Worm (Caenorhabditis elegans): Measurements from ENCODE around the gene nhr-58.

The nhr-58 gene

ce11 chrV:532046-532445, at the start of gene nhr-58:
nhr-58 (plus strand) TSS chrV:532259.
- TF ChIP-seq Y55F3AM.14 (GFP tag; optimal IDR thresholded peaks at IDR 0.05), result no peak
- TF ChIP-seq R02D3.7 (tag; optimal IDR thresholded peaks at IDR 0.05), result no peak
- no peak for TF ChIP-seq ceh-82 (tag; optimal IDR thresholded peaks at IDR 0.05)
- TF ChIP-seq ceh-16 (tag; optimal IDR thresholded peaks at IDR 0.05), result peak; percentile 18
- TF ChIP-seq ama-1 (optimal IDR thresholded peaks at IDR 0.05), result no peak
- TF ChIP-seq mab-5 (tag; optimal IDR thresholded peaks at IDR 0.05), result no peak
- no peak for TF ChIP-seq zag-1 (tag; optimal IDR thresholded peaks at IDR 0.05)
- peak; percentile 62 for TF ChIP-seq C34F6.9 (tag; optimal IDR thresholded peaks at IDR 0.05)
- no peak for TF ChIP-seq skn-1 (tag; optimal IDR thresholded peaks at IDR 0.05)
- peak; percentile 61 for TF ChIP-seq sma-3 (GFP tag; optimal IDR thresholded peaks at IDR 0.05)
- TF ChIP-seq lin-13 (GFP tag; optimal IDR thresholded peaks at IDR 0.05), result no peak
- no peak for TF ChIP-seq nhr-23 (tag; optimal IDR thresholded peaks at IDR 0.05)
- no peak for TF ChIP-seq nhr-237 (tag; optimal IDR thresholded peaks at IDR 0.05)
- TF ChIP-seq lsy-2 (tag; optimal IDR thresholded peaks at IDR 0.05), result no peak
- TF ChIP-seq dmd-4 (tag; optimal IDR thresholded peaks at IDR 0.05), result no peak
- peak; percentile 64 for TF ChIP-seq blmp-1 (tag; optimal IDR thresholded peaks at IDR 0.05; ENCODE audit: insufficient read depth)
- no peak for TF ChIP-seq nhr-11 (tag; optimal IDR thresholded peaks at IDR 0.05)
- peak; percentile 81 for TF ChIP-seq F13H6.1 (tag; optimal IDR thresholded peaks at IDR 0.05)
- no peak for TF ChIP-seq alr-1 (tag; optimal IDR thresholded peaks at IDR 0.05)
- TF ChIP-seq unc-55 (GFP tag; optimal IDR thresholded peaks at IDR 0.05), result peak; percentile 70
- TF ChIP-seq nhr-129 (tag; optimal IDR thresholded peaks at IDR 0.05), result peak; percentile 97
- TF ChIP-seq sma-9 (GFP tag; optimal IDR thresholded peaks at IDR 0.05), result peak; percentile 99
- TF ChIP-seq sma-9 (tag; optimal IDR thresholded peaks at IDR 0.05), result peak; percentile 43
- peak; percentile 29 for TF ChIP-seq gmeb-1 (tag; optimal IDR thresholded peaks at IDR 0.05)
- TF ChIP-seq elt-1 (tag; optimal IDR thresholded peaks at IDR 0.05), result no peak
- no peak for TF ChIP-seq ztf-4 (tag; optimal IDR thresholded peaks at IDR 0.05)
- no peak for TF ChIP-seq nhr-25 (tag; optimal IDR thresholded peaks at IDR 0.05)
- TF ChIP-seq nhr-6 (tag; optimal IDR thresholded peaks at IDR 0.05), result peak; percentile 15
- TF ChIP-seq mdl-1 (tag; optimal IDR thresholded peaks at IDR 0.05), result peak in 1 of 2 experiments; percentile 51
- TF ChIP-seq aly-2 (tag; optimal IDR thresholded peaks at IDR 0.05), result no peak
- TF ChIP-seq snpc-4 (tag; optimal IDR thresholded peaks at IDR 0.05), result peak; percentile 17
- peak; percentile 93 for TF ChIP-seq fos-1 (tag; optimal IDR thresholded peaks at IDR 0.05)
- no peak for TF ChIP-seq lin-39 (tag; optimal IDR thresholded peaks at IDR 0.05)
- no peak for TF ChIP-seq ztf-11 (tag; optimal IDR thresholded peaks at IDR 0.05)
- peak; percentile 83 for TF ChIP-seq egl-27 (tag; optimal IDR thresholded peaks at IDR 0.05)
- no peak for TF ChIP-seq unc-62 (GFP tag; optimal IDR thresholded peaks at IDR 0.05)
- TF ChIP-seq sem-4 (tag; optimal IDR thresholded peaks at IDR 0.05), result no peak
- TF ChIP-seq lin-11 (tag; optimal IDR thresholded peaks at IDR 0.05), result no peak
- TF ChIP-seq nhr-10 (tag; optimal IDR thresholded peaks at IDR 0.05), result no peak
- TF ChIP-seq mbf-1 (tag; optimal IDR thresholded peaks at IDR 0.05), result no peak
- peak; percentile 63 for TF ChIP-seq crh-2 (tag; optimal IDR thresholded peaks at IDR 0.05)
- no peak for TF ChIP-seq ZK546.5 (tag; optimal IDR thresholded peaks at IDR 0.05)
- no peak for TF ChIP-seq ztf-1 (GFP tag; conservative IDR thresholded peaks at IDR 0.05)
- peak; percentile 66 for TF ChIP-seq nhr-21 (tag; optimal IDR thresholded peaks at IDR 0.05)
- TF ChIP-seq nhr-12 (tag; optimal IDR thresholded peaks at IDR 0.05), result no peak
- TF ChIP-seq unc-39 (tag; optimal IDR thresholded peaks at IDR 0.05), result no peak
- no peak for TF ChIP-seq elt-3 (tag; optimal IDR thresholded peaks at IDR 0.05)
- no peak for TF ChIP-seq peb-1 (tag; optimal IDR thresholded peaks at IDR 0.05)
- no peak for TF ChIP-seq nhr-77 (tag; optimal IDR thresholded peaks at IDR 0.05)
